Fruit fly (Drosophila melanogaster) whole organism, pupa: Measurements from ENCODE around the gene aru.

Source experiments
- CG10348 ChIP-seq: fragments of 200-800 bp; sonication (Bioruptor generic); IDR thresholded peaks from 2 replicates; pipeline ENCODE4 v1.3.6; 2022; ENCODE audit warnings: missing biosample characterization, missing genetic modification characterization
- CG12605 ChIP-seq: fragments of 200-800 bp; sonication (Bioruptor generic); IDR thresholded peaks from 2 replicates; pipeline ENCODE4 v1.3.6; 2022; ENCODE audit warnings: missing biosample characterization, missing genetic modification characterization
- CG13204 ChIP-seq: fragments of 200-800 bp; sonication (Bioruptor generic); optimal IDR thresholded peaks from 2 replicates; lab custom pipeline; 2018; ENCODE audit warnings: missing biosample characterization, mild to moderate bottlenecking, missing genetic modification characterization, moderate library complexity
- CG14655 ChIP-seq: fragments of 200-800 bp; sonication (Bioruptor generic); optimal IDR thresholded peaks from 3 replicates; lab custom pipeline; 2017; ENCODE audit warnings: mild to moderate bottlenecking, missing biosample characterization, missing genetic modification reagents, missing genetic modification characterization
- CG15710 ChIP-seq: fragments of 200-800 bp; sonication (Bioruptor generic); optimal IDR thresholded peaks from 2 replicates; lab custom pipeline; 2018; ENCODE audit warnings: missing biosample characterization, mild to moderate bottlenecking, missing genetic modification characterization, moderate library complexity
- CG17806 ChIP-seq: fragments of 200-800 bp; sonication (Bioruptor generic); optimal IDR thresholded peaks from 2 replicates; lab custom pipeline; 2018; ENCODE audit warnings: missing biosample characterization, mild to moderate bottlenecking, missing genetic modification characterization, moderate library complexity
- CG32121 ChIP-seq: fragments of 200-800 bp; sonication (Bioruptor generic); IDR thresholded peaks from 2 replicates; pipeline ENCODE4 v1.3.6; 2022; ENCODE audit warnings: missing biosample characterization, missing genetic modification characterization
- CG34367 ChIP-seq: fragments of 200-800 bp; sonication (Bioruptor generic); optimal IDR thresholded peaks from 2 replicates; lab custom pipeline; 2018; ENCODE audit warnings: missing biosample characterization, mild to moderate bottlenecking, missing genetic modification characterization
- CG4496 ChIP-seq: fragments of 200-800 bp; sonication (Bioruptor generic); IDR thresholded peaks from 3 replicates; pipeline ENCODE4 v1.3.6; 2022; ENCODE audit warnings: missing biosample characterization, missing genetic modification characterization
- CG8159 ChIP-seq: fragments of 200-800 bp; sonication (Bioruptor generic); optimal IDR thresholded peaks from 3 replicates; lab custom pipeline; 2018; ENCODE audit warnings: missing biosample characterization, mild to moderate bottlenecking, missing genetic modification characterization, moderate library complexity
- CG8301 ChIP-seq: fragments of 200-800 bp; sonication (Bioruptor generic); optimal IDR thresholded peaks from 2 replicates; lab custom pipeline; 2018; ENCODE audit warnings: missing biosample characterization, mild to moderate bottlenecking, missing genetic modification characterization
- CG9948 ChIP-seq: fragments of 200-800 bp; sonication (Bioruptor generic); optimal IDR thresholded peaks from 2 replicates; lab custom pipeline; 2018; ENCODE audit warnings: missing biosample characterization, mild to moderate bottlenecking, missing genetic modification characterization, moderate library complexity
- D1 ChIP-seq: fragments of 200-800 bp; sonication (Bioruptor generic); optimal IDR thresholded peaks from 2 replicates; lab custom pipeline; 2018; ENCODE audit warnings: missing biosample characterization, mild to moderate bottlenecking, missing genetic modification characterization, moderate library complexity
- EcR ChIP-seq: fragments of 200-800 bp; sonication (Bioruptor generic); optimal IDR thresholded peaks from 3 replicates; lab custom pipeline; 2019; ENCODE audit warnings: missing biosample characterization, missing genetic modification characterization, mild to moderate bottlenecking, moderate library complexity, missing genetic modification reagents
- Ets98B ChIP-seq: fragments of 200-800 bp; sonication (Bioruptor generic); IDR thresholded peaks from 2 replicates; pipeline ENCODE4 v1.3.6; 2022; ENCODE audit warnings: missing biosample characterization, missing genetic modification characterization
- Pif1A ChIP-seq: fragments of 200-800 bp; sonication (Bioruptor generic); optimal IDR thresholded peaks from 3 replicates; lab custom pipeline; 2016; ENCODE audit warnings: missing biosample characterization, missing genetic modification characterization
- Pif1B ChIP-seq: fragments of 200-800 bp; sonication (Bioruptor generic); optimal IDR thresholded peaks from 3 replicates; lab custom pipeline; 2016; ENCODE audit warnings: missing biosample characterization, missing genetic modification characterization
- Snoo ChIP-seq: fragments of 200-800 bp; sonication (Bioruptor generic); optimal IDR thresholded peaks from 3 replicates; lab custom pipeline; 2017; ENCODE audit warnings: missing biosample characterization, mild to moderate bottlenecking, missing genetic modification characterization, inconsistent platforms
- fd96Ca ChIP-seq: fragments of 200-800 bp; sonication (Bioruptor generic); IDR thresholded peaks from 3 replicates; pipeline ENCODE4 v1.3.6; 2022; ENCODE audit warnings: missing biosample characterization, missing genetic modification characterization
- gl ChIP-seq: fragments of 200-800 bp; sonication (Bioruptor generic); optimal IDR thresholded peaks from 2 replicates; lab custom pipeline; 2018; ENCODE audit warnings: missing biosample characterization, mild to moderate bottlenecking, missing genetic modification characterization
- rn ChIP-seq: fragments of 200-800 bp; sonication (Bioruptor generic); IDR thresholded peaks from 2 replicates; pipeline ENCODE4 v1.3.6; 2022; ENCODE audit warnings: missing biosample characterization, missing genetic modification characterization

aru gene

DNA sequence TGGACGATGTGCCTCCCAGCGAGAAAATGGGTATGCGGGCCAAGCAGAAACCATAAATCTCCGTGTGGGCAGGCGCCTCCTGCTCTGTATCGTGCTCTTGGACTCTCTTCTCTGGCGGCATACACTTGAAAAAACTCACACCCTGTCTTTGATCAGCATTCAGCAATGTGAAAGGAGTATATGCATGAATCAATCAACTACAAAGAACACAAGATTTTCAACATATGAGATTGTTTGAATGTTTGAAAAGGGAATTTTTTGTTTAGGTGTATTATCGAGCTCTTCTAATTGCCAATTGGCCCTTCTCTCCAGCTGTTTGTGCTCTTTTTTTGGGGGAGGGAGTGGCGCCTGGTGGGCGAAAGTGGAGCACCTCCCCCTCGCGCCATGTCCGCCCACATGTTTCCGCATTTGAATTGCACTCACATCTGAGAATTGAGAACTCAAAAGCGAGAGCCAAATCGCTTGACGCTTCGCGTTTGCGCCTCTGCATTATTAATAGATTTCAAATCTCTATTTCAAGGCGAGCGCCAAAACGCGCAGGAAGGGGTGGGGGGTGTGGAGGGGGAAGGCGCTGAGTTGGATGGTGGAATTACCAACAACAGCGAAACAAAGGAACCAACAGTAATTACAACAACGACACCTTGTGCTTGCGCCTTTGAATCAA lies 22.7 kb downstream of the aru start:
- TF ChIP-seq CG14655 (peak; percentile 88), fd96Ca (GFP tag; lab: Robert Waterston, UW) (peak; percentile 92), EcR (no peak), Ets98B (GFP tag; lab: Robert Waterston, UW) (peak; percentile 92), CG12605 (GFP tag; lab: Robert Waterston, UW) (peak; percentile 84), CG32121 (peak; percentile 86), CG15710 (tag; lab: Kevin White, UChicago) (peak; percentile 60), CG17806 (peak; percentile 72), CG4496 (GFP tag; lab: Robert Waterston, UW) (peak; percentile 94), gl (no peak), CG10348 (GFP tag; lab: Robert Waterston, UW) (no peak), CG34367 (peak; percentile 55), CG8301 (tag; lab: Kevin White, UChicago) (peak; percentile 88), CG8159 (peak; percentile 58), D1 (no peak), rn (GFP tag; lab: Robert Waterston, UW) (peak; percentile 75), CG9948 (tag; lab: Kevin White, UChicago) (peak; percentile 67), CG13204 (GFP tag; lab: Kevin White, UChicago) (no peak), Pif1B (peak; percentile 80), Pif1A (GFP tag; lab: Kevin White, UChicago) (peak; percentile 82), Snoo (tag; lab: Kevin White, UChicago) (peak; percentile 62)

DNA sequence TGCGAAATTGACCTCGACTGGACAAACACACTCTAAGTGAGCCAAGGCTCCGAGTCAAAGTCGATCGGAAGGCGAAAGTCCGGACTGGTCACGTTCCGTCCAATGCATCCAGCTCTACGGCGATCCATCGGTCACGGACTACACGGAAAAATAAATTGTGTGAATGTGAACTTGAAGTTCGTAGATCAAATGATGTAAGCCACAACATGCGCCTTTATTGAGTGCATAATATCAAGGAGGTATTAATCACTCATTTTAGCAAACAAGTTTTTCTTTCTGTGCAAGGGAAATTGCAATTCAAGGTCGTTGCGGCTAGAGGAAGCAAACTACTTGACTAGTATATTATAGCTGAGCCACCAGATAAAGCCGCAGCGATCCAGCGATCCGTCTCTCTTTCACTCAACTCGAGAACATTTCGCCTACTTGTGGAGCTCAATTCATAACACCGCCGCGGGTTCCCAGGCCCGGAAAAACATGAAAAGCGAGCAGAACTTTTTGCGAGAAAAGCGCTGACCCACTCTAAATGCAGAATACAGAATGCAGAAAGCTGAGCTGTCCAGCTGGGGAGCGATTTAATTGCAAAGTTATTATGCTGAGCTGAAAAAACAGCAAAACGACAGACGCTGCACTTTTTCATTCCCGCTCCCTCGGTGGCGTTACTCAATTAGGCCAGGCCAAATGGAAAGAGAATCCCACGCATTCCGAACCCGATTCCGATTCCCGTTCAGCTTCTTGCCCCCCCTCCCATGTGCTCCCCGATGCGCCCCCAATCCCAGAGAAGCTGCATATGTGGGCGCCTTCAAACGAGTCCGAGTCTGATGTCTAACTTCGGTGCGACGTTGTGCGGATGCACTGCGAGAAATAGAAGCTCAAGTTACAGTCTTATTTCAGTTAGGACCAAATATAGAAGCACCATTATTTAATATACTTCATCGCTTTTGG lies 24.0 kb downstream of the aru start:
- TF ChIP-seq CG8159, result peak; percentile 52
- peak; percentile 32 for TF ChIP-seq CG9948 (tag; lab: Kevin White, UChicago)
- TF ChIP-seq Snoo (tag; lab: Kevin White, UChicago), result no peak
- TF ChIP-seq CG10348 (GFP tag; lab: Robert Waterston, UW), result no peak
- peak; percentile 33; the same call in 1 of the 2 replicates for TF ChIP-seq rn (GFP tag; lab: Robert Waterston, UW)
- peak; percentile 23 for TF ChIP-seq CG13204 (GFP tag; lab: Kevin White, UChicago)
- TF ChIP-seq EcR, result no peak
- TF ChIP-seq CG32121, result peak; percentile 12; the same call in 1 of the 2 replicates
- peak; percentile 75 for TF ChIP-seq CG4496 (GFP tag; lab: Robert Waterston, UW)
- peak; percentile 32 for TF ChIP-seq Pif1A (GFP tag; lab: Kevin White, UChicago)
- TF ChIP-seq Ets98B (GFP tag; lab: Robert Waterston, UW), result peak; percentile 59
- peak; percentile 15 for TF ChIP-seq CG15710 (tag; lab: Kevin White, UChicago)
- TF ChIP-seq Pif1B, result no peak
- peak; percentile 65 for TF ChIP-seq CG12605 (GFP tag; lab: Robert Waterston, UW)
- TF ChIP-seq fd96Ca (GFP tag; lab: Robert Waterston, UW), result peak; percentile 53; the same call in 2 of the 3 replicates
- peak; percentile 52 for TF ChIP-seq CG17806
- TF ChIP-seq CG8301 (tag; lab: Kevin White, UChicago), result peak; percentile 70
- TF ChIP-seq CG14655, result peak; percentile 75
- peak; percentile 37 for TF ChIP-seq gl
- no peak for TF ChIP-seq D1
- peak; percentile 48 for TF ChIP-seq CG34367

DNA sequence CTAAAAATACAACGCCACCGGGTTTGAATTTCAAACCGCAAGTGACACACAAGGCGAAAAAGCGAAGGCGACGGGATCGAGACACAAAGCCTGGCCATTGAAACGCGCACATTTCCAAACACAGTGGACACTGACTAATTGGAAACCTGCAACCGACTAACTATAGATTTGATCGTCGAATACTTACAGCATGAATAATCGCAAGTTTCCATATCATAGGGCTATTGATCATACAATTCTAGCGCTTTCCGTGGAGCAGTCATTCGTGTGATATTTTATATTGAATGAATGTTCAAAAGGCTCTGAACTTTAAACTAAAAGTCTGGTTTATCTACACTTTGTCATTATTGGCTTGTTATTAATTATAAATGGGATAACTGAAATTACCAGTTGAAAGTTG lies 24.9 kb downstream of the aru start:
- TF ChIP-seq CG14655 (no peak), CG32121 (no peak), CG13204 (GFP tag; lab: Kevin White, UChicago) (no peak), CG12605 (GFP tag; lab: Robert Waterston, UW) (no peak), Pif1A (GFP tag; lab: Kevin White, UChicago) (no peak), EcR (no peak)

DNA sequence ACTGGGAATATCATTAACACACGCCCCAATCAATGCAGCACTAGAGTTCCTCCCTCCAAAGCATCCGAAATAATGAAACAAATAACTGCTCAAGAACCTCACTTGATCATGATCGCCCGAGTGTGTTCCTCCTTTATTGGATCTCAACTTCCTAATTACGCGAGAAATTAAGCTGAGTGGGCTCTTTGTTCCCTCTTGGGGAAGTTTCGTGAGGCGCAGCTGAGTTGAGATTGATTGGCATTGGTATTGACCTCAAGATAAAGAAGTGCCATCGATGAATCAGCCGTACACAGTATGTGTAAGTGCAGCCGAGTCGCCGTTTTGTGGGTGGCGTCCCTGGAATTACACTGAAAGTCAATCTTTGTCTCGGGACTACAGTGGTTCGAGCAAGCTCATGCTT lies 25.3 kb downstream of the aru start:
- TF ChIP-seq CG9948 (tag; lab: Kevin White, UChicago) (no peak), CG13204 (GFP tag; lab: Kevin White, UChicago) (no peak), EcR (peak; percentile 65), gl (no peak)

DNA sequence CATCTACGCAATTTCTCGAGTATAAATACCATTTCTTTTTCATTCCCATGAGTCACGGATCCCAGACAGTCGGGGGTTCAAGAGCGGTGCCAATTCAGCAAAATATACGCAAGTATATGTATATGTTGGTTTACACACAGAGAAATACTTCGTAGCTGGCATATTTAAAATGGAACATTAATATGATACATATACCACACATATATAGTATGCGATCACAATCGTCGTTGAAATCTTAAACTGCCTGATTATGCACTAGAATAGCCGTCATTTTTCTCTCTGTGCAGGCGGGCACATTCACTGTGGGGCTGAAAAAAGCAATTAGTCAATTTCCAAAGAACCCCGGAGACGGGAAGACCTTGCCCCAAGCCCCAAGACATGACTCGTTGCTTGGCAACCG lies 26.4 kb downstream of the aru start:
- TF ChIP-seq fd96Ca (GFP tag; lab: Robert Waterston, UW), result peak; percentile 96
- peak; percentile 96 for TF ChIP-seq Ets98B (GFP tag; lab: Robert Waterston, UW)
- peak; percentile 93 for TF ChIP-seq CG8301 (tag; lab: Kevin White, UChicago)
- peak; percentile 94 for TF ChIP-seq CG17806
- TF ChIP-seq EcR, result peak; percentile 88
- TF ChIP-seq D1, result peak; percentile 78
- TF ChIP-seq CG10348 (GFP tag; lab: Robert Waterston, UW), result 0 out of 2 replicates have a peak, but pooled peaks have one; percentile 22
- peak; percentile 97 for TF ChIP-seq Snoo (tag; lab: Kevin White, UChicago)
- peak; percentile 94 for TF ChIP-seq Pif1A (GFP tag; lab: Kevin White, UChicago)
- peak; percentile 93 for TF ChIP-seq gl
- peak; percentile 95 for TF ChIP-seq CG8159
- peak; percentile 95 for TF ChIP-seq rn (GFP tag; lab: Robert Waterston, UW)
- peak; percentile 96 for TF ChIP-seq CG15710 (tag; lab: Kevin White, UChicago)
- TF ChIP-seq CG9948 (tag; lab: Kevin White, UChicago), result peak; percentile 93
- peak; percentile 98 for TF ChIP-seq CG4496 (GFP tag; lab: Robert Waterston, UW)
- TF ChIP-seq CG14655, result peak; percentile 96
- peak; percentile 96 for TF ChIP-seq CG12605 (GFP tag; lab: Robert Waterston, UW)
- peak; percentile 95 for TF ChIP-seq Pif1B
- peak; percentile 95 for TF ChIP-seq CG32121
- no peak for TF ChIP-seq CG13204 (GFP tag; lab: Kevin White, UChicago)
- TF ChIP-seq CG34367, result peak; percentile 94
